Worm (Caenorhabditis elegans) whole organism, late embryonic: ENCODE data around the gene F45E12.5.

Source experiments
- C38D4.7 ChIP-seq: fragments of 200-800 bp; sonication (Bioruptor generic); optimal IDR thresholded peaks from 2 replicates; lab custom pipeline; 2018; ENCODE audit warnings: mild to moderate bottlenecking, missing genetic modification characterization, moderate library complexity, missing compliant biosample characterization
- ama-1 ChIP-seq: fragments of 150-350 bp; optimal IDR thresholded peaks from 2 replicates; lab custom pipeline; 2014
- nhr-11 ChIP-seq: fragments of 150-350 bp; optimal IDR thresholded peaks from 2 replicates; lab custom pipeline; 2014; ENCODE audit warnings: missing biosample characterization, missing genetic modification characterization
- pha-4 ChIP-seq: fragments of 150-350 bp; optimal IDR thresholded peaks from 2 replicates; lab custom pipeline; 2018; ENCODE audit warnings: missing biosample characterization, missing genetic modification reagents, missing genetic modification characterization
- ref-2 ChIP-seq: sonication (generic microtip); optimal IDR thresholded peaks from 2 replicates; lab custom pipeline; 2016; ENCODE audit warnings: missing genetic modification characterization, missing compliant biosample characterization
- tbx-2 ChIP-seq: sonication (generic microtip); optimal IDR thresholded peaks from 2 replicates; lab custom pipeline; 2016; ENCODE audit warnings: missing genetic modification characterization, missing compliant biosample characterization

- TF ChIP-seq C38D4.7 (GFP tag; lab: Kevin White, UChicago) (no peak), ama-1 (lab: Kevin White, UChicago) (no peak), nhr-11 (tag; lab: Kevin White, UChicago) (no peak), ref-2 (tag; lab: Kevin White, UChicago) (no peak), tbx-2 (no peak), pha-4 (tag; lab: Kevin White, UChicago) (no peak)
These were observed 47.3 kb upstream of the F45E12.5 start for ce11 chrII:7357176-7357575.
